Worm (Caenorhabditis elegans) whole organism, midembryonic: ENCODE results near the gene pigt-1.

Experiments
- T22C8.4 ChIP-seq: fragments of 200-800 bp; sonication (Bioruptor generic); IDR thresholded peaks from 2 replicates; pipeline ENCODE4 v1.3.6; 2022; ENCODE audit warnings: missing genetic modification characterization, missing compliant biosample characterization
- cog-1 ChIP-seq: sonication (generic microtip); optimal IDR thresholded peaks from 2 replicates; lab custom pipeline; 2016; ENCODE audit warnings: missing genetic modification characterization, missing compliant biosample characterization
- flt-1 ChIP-seq: fragments of 200-800 bp; sonication (Bioruptor generic); IDR thresholded peaks from 2 replicates; pipeline ENCODE4 v1.3.6; 2022; ENCODE audit warnings: missing genetic modification characterization, missing compliant biosample characterization
- klf-2 ChIP-seq: fragments of 200-800 bp; sonication (Bioruptor generic); conservative IDR thresholded peaks from 2 replicates; pipeline ENCODE4 v1.3.6; 2022; ENCODE audit warnings: missing genetic modification reagents, missing genetic modification characterization, missing compliant biosample characterization
- med-1 ChIP-seq: sonication (generic microtip); optimal IDR thresholded peaks from 2 replicates; lab custom pipeline; 2017; ENCODE audit warnings: missing genetic modification characterization, mild to moderate bottlenecking, missing compliant biosample characterization, antibody characterized with exemption, missing genetic modification reagents; ENCODE audit not compliant: insufficient read depth
- ref-1 ChIP-seq: fragments of 200-800 bp; sonication (Bioruptor generic); conservative IDR thresholded peaks from 2 replicates; pipeline ENCODE4 v1.3.6; 2022; ENCODE audit warnings: missing genetic modification reagents, missing genetic modification characterization, missing compliant biosample characterization
- tab-1 ChIP-seq: fragments of 200-800 bp; sonication (Bioruptor generic); IDR thresholded peaks from 2 replicates; pipeline ENCODE4 v1.3.6; 2022; ENCODE audit warnings: missing genetic modification characterization, missing compliant biosample characterization
- ztf-23 ChIP-seq: fragments of 200-800 bp; sonication (Bioruptor generic); IDR thresholded peaks from 2 replicates; pipeline ENCODE4 v1.3.6; 2022; ENCODE audit warnings: missing genetic modification reagents, missing genetic modification characterization, missing compliant biosample characterization
- ztf-29 ChIP-seq: fragments of 200-800 bp; sonication (Bioruptor generic); IDR thresholded peaks from 2 replicates; pipeline ENCODE4 v1.3.6; 2022; ENCODE audit warnings: missing genetic modification reagents, missing genetic modification characterization, missing compliant biosample characterization

The pigt-1 gene

DNA sequence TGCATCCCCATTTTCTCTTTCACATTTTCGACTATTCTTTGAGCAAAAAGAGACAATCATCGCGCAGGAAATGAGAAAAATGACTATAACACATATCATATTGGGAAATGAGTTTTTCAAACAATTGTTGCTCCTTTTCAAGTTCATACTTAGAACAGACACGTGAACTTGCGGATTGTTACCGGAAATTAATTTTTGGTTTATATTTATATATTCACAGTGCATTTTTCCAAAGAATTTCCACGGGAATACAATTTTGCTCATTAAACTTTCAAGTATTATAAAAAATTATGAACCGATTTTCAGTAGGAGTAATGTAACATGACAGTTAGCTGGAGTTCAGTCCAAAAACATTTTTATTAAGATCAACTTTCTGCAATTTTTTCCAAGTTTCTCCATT is 35.4 kb downstream of the pigt-1 start, which contains the start of gene F58B4.7:
Gene F58B4.7, minus strand, starts transcription at position 101 of the 400 bp plus-strand sequence.
- TF ChIP-seq T22C8.4 (GFP tag; lab: Robert Waterston, UW) = no peak
- TF ChIP-seq cog-1 (tag; lab: Kevin White, UChicago) = no peak
- TF ChIP-seq ztf-23 = no peak
- no peak for TF ChIP-seq med-1
- TF ChIP-seq tab-1 = no peak
- no peak for TF ChIP-seq ztf-29 (GFP tag; lab: Robert Waterston, UW)
- no peak for TF ChIP-seq ref-1 (GFP tag; lab: Robert Waterston, UW)
- no peak for TF ChIP-seq klf-2 (GFP tag; lab: Robert Waterston, UW)
- TF ChIP-seq flt-1 (GFP tag; lab: Robert Waterston, UW) = no peak

DNA sequence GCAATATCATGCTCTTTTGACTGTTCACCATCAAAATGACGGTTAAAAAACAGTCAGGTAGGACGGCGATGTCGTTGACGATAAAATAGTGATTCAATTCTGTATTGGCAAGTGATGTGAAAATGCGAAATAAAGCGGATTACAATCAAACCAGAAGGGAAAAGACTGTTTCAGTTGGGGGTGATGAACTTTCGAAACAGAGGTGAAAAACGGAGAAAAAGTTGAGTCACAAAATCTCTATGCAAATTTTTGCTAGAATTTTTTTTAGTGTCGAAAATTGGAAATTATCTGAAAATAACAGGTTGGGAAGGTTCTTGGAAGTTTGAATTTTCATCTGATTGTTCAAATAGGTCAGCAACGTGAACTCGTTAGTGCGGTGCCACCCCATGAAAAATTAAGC is 36.9 kb downstream of the pigt-1 start, which contains the start of gene nas-31:
Gene nas-31, minus strand, starts transcription at position 101 of the 400 bp plus-strand sequence.
- TF ChIP-seq T22C8.4 (GFP tag; lab: Robert Waterston, UW) = no peak
- TF ChIP-seq cog-1 (tag; lab: Kevin White, UChicago) = no peak
- TF ChIP-seq klf-2 (GFP tag; lab: Robert Waterston, UW) = no peak
- TF ChIP-seq flt-1 (GFP tag; lab: Robert Waterston, UW) = no peak

DNA sequence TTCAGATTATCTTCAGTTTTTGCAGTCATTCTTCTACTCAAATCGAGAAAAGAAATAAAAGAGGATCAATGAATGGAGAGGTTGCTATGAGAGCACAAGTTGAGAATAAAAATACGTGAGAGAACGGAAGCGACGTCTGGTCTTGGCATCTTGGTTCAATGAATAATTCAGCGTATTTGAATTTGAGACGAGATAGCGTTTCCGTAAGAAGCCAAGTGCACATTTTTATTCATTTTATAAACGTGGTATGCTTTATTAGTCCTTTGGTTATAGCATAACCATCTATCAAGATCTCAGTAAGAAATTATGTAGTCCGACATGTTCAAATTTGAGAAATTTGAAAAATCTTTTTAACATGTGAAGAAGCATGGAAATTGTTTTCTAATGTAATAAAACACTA is 40.2 kb downstream of the pigt-1 start, which contains the start of gene F58B4.2:
Gene F58B4.2, minus strand, starts transcription at position 101 of the 400 bp plus-strand sequence.
- TF ChIP-seq cog-1 (tag; lab: Kevin White, UChicago) (no peak), tab-1 (no peak), T22C8.4 (GFP tag; lab: Robert Waterston, UW) (no peak)

DNA sequence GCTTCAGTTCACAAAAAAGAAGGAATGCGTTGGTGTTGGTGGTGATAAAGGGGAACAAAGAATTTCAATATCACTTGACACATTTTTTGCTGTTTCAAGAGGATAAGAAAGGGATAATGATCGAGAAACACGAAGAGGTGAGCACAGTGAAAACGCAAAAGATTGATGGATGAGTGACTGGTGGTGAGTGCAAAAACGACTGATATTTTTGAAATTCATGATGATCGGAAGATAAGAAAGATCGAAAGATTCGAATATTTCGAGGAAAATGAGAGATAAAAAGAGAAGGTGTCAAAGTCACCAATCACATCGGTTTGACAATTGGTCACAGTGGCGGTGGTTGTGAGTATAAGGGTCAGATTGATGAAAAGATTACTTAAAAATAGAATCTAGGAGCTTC is 42.7 kb downstream of the pigt-1 start:
- no peak for TF ChIP-seq tab-1
- no peak for TF ChIP-seq med-1
- TF ChIP-seq ztf-23 = no peak
- TF ChIP-seq ref-1 (GFP tag; lab: Robert Waterston, UW) = no peak
- TF ChIP-seq T22C8.4 (GFP tag; lab: Robert Waterston, UW) = no peak
- TF ChIP-seq cog-1 (tag; lab: Kevin White, UChicago) = no peak
- TF ChIP-seq flt-1 (GFP tag; lab: Robert Waterston, UW) = no peak
- no peak for TF ChIP-seq klf-2 (GFP tag; lab: Robert Waterston, UW)
- TF ChIP-seq ztf-29 (GFP tag; lab: Robert Waterston, UW) = no peak

DNA sequence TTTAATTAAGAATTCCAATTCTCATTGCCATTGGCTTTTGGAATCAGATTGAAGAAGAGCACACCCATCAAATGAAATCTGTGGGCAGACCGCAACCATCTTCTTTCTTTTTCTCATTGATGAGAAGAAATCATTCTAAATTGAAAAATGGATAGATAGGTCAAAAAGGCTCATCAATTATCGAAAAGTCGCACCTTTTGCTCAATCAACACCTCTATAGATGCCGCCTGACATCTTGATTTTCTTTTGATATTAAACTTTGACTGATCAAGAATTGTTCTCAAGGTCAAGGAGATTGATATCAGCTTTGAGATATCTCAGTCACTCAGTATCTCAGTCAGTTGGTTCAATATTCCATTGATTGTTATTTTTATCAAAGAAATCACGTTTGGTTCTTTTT is 48.7 kb downstream of the pigt-1 start:
- TF ChIP-seq cog-1 (tag; lab: Kevin White, UChicago) = no peak
- TF ChIP-seq klf-2 (GFP tag; lab: Robert Waterston, UW) = no peak
- no peak for TF ChIP-seq tab-1
- TF ChIP-seq ztf-29 (GFP tag; lab: Robert Waterston, UW) = no peak
- no peak for TF ChIP-seq ref-1 (GFP tag; lab: Robert Waterston, UW)
- TF ChIP-seq ztf-23 = no peak
- TF ChIP-seq med-1 = no peak
- TF ChIP-seq flt-1 (GFP tag; lab: Robert Waterston, UW) = no peak
- no peak for TF ChIP-seq T22C8.4 (GFP tag; lab: Robert Waterston, UW)

DNA sequence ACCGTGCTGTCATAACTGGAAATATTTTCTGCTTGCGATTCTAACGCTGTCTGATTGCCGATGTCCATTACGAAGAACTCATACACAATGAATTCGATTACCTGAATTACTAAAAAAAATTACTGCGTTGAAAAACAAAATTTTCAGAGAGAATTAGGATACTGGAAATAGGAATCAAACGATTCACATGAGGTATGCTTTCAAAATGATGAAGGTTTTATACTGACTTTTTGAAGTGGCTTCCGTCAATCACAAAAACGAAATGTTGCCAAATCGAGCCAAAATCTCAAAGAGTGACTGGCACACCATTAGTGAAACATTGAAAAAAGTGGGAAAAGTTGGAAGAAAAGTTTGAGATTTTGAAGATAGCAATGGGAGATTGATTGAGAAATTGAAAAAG is 49.5 kb downstream of the pigt-1 start, which contains the start of gene zzz-1:
Gene zzz-1, minus strand, starts transcription at position 101 of the 400 bp plus-strand sequence.
- TF ChIP-seq ztf-29 (GFP tag; lab: Robert Waterston, UW) = no peak
- no peak for TF ChIP-seq T22C8.4 (GFP tag; lab: Robert Waterston, UW)
- TF ChIP-seq cog-1 (tag; lab: Kevin White, UChicago) = no peak
- no peak for TF ChIP-seq med-1
- TF ChIP-seq ztf-23 = no peak
- TF ChIP-seq tab-1 = no peak
- TF ChIP-seq ref-1 (GFP tag; lab: Robert Waterston, UW) = no peak
- TF ChIP-seq klf-2 (GFP tag; lab: Robert Waterston, UW) = no peak
- TF ChIP-seq flt-1 (GFP tag; lab: Robert Waterston, UW) = no peak
